Fruit fly (Drosophila melanogaster): Measurements from ENCODE around the gene Syx17.

The Syx17 gene

DNA sequence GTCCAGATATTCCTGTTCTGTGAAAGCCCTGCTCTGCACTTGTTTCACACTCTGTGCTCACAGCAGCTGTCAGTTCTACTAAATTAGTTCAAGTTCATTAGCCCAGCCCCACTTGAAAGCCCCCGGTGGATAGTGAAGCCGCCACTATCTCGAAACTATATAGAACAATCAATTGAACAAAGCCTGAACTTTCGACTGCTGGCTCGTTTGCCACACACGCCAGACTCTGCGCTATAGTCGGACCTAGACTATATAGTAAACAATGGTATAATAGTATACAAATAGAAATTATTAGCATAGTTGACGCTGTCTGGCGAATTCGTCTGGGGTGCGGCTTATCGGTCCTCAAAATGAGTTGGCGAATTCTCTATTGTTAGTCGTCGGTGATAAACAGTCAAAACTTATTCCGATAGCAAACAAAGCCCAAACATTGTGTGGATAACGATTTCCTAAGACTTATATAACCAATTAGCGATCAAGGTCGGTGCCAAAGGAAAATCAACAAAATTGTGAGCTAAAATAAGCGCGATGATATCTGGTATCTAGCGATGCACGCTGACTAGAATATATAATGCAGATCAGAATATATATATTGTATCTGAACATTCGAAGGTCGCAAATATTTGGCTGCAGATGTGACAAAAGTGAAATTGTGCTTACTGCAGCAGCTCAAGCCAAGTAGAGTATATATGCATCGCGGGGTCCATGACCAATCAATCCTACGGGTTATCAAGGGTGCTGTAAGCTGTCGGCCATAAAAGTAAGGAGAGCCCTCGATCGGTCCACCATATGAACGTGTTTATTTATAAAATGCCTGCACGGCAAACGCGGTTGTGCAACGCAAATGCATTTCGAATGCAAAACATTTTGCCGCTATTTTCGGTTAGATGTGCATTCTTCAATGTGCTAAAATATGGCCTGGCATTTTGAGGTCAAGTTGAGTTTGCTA is 12.3 kb downstream of the Syx17 start (continued):
- peak; percentile 12 for TF ChIP-seq CG18599 (GFP tag; optimal IDR thresholded peaks at IDR 0.05)
- peak; percentile 85 for TF ChIP-seq CG34376 (GFP tag; optimal IDR thresholded peaks at IDR 0.05)
- peak; percentile 75 for TF ChIP-seq sens (GFP tag)
- TF ChIP-seq Med (GFP tag): peak; percentile 72
- TF ChIP-seq Deaf1 (tag; optimal IDR thresholded peaks at IDR 0.05): no peak
- peak; percentile 63 for TF ChIP-seq CG10543 (GFP tag; optimal IDR thresholded peaks at IDR 0.05)
- TF ChIP-seq lab (GFP tag; optimal IDR thresholded peaks at IDR 0.05): peak; percentile 21

DNA sequence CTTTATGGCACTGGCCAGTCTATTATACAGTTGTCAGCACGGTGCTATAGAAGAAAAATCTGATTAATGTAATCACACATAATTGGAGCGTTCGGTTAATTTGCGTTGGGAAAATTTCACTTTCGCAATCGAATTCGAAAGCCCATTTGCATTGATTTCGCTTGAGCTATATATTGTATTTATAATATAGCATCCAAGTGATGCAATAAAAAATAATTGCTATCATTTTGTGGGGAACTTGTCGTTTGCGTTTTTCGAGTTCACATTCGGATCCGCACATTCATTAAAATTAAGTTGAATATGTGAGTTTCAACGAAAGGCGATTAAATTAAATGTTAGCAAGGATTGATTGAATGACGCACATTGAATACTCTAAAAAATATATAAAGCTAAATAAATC is 13.8 kb downstream of the Syx17 start:
- TF ChIP-seq sob (GFP tag; IDR thresholded peaks at IDR 0.05): no peak
- no peak for TF ChIP-seq Nf-YB (GFP tag; optimal IDR thresholded peaks at IDR 0.05)
- TF ChIP-seq ap (GFP tag; IDR thresholded peaks at IDR 0.05): no peak
- no peak for TF ChIP-seq Kr (GFP tag; optimal IDR thresholded peaks at IDR 0.05)
- no peak for TF ChIP-seq CG7745 (tag; optimal IDR thresholded peaks at IDR 0.05)
- TF ChIP-seq slp2 (GFP tag; optimal IDR thresholded peaks at IDR 0.05): no peak
- TF ChIP-seq Asciz (GFP tag; optimal IDR thresholded peaks at IDR 0.05): no peak
- no peak for TF ChIP-seq Awh (GFP tag; IDR thresholded peaks at IDR 0.05)

DNA sequence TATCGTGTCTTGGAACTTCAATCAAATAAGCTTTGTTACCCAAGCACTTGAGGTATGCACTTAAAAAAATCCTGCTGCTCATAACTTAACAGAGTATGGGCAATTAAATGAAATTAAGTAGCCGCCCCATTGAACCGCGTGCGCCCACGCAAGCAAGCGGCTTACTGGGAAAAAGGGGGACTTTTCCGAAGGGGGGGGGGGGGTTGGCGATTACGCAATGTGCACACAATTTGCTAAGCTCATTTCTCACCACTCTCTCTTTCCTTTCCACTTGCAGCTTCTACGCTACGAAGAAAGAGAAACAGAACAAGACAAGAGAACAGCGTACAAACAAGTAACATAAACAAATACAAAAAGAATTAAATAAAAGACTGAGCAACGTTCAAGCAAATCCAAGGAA is 14.3 kb downstream of the Syx17 start:
- TF ChIP-seq dysf (GFP tag; IDR thresholded peaks at IDR 0.05) (no peak), Ets65A (GFP tag) (peak; percentile 86), CG10274 (GFP tag; optimal IDR thresholded peaks at IDR 0.05) (no peak), BtbVII (GFP tag; optimal IDR thresholded peaks at IDR 0.05) (no peak), Hey (tag; optimal IDR thresholded peaks at IDR 0.05) (no peak), sr (GFP tag; IDR thresholded peaks at IDR 0.05) (peak; percentile 48; the same call in 1 of the 3 replicates), fd102C (GFP tag; optimal IDR thresholded peaks at IDR 0.05) (no peak), Pdp1 (GFP tag; optimal IDR thresholded peaks at IDR 0.05) (peak in 1 of 2 experiments; percentile 62)

DNA sequence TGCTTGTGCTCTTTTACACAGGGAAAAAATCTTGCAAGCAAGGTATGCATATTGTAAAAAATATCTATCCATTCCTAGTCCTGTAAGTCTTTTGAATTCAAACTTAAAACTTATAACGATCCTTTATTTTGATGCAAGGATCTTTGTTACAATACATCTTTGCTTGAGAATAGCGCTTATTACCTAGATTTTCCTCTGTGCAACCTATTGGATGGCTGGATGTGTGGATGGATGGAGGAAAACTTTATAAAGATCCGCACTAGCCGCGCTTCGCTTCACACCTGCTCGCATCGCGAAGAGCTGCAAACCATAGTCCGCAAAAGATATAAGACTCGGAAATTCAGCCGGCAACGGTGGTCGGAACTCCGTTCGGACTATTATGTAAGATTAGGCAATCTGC is 18.1 kb downstream of the Syx17 start, which contains the start of gene CG15020:
Gene CG15020 (plus strand): TSS at position 301 of the 400 bp plus-strand sequence.
- TF ChIP-seq klu (GFP tag; IDR thresholded peaks at IDR 0.05) (no peak), disco-r (GFP tag; optimal IDR thresholded peaks at IDR 0.05) (no peak), CG13624 (GFP tag; optimal IDR thresholded peaks at IDR 0.05) (no peak), Atf6 (GFP tag; IDR thresholded peaks at IDR 0.05) (no peak), CG3281 (GFP tag; optimal IDR thresholded peaks at IDR 0.05) (no peak), Pdp1 (GFP tag; optimal IDR thresholded peaks at IDR 0.05) (peak in 1 of 2 experiments; percentile 12), z (GFP tag; IDR thresholded peaks at IDR 0.05) (no peak), CG10959 (GFP tag; IDR thresholded peaks at IDR 0.05) (no peak), CG6683 (GFP tag; optimal IDR thresholded peaks at IDR 0.05) (no peak), ftz-f1 (GFP tag; optimal IDR thresholded peaks at IDR 0.05) (no peak), fd96Cb (tag; optimal IDR thresholded peaks at IDR 0.05) (no peak), scrt (GFP tag; optimal IDR thresholded peaks at IDR 0.05) (no peak), CG11504 (tag; optimal IDR thresholded peaks at IDR 0.05) (no peak), amos (GFP tag; IDR thresholded peaks at IDR 0.05; ENCODE audit: partially characterized antibody) (no peak), CG3726 (GFP tag; IDR thresholded peaks at IDR 0.05) (0 out of 3 replicates have a peak, but pooled peaks have one; percentile 12), CG12659 (GFP tag; optimal IDR thresholded peaks at IDR 0.05) (no peak), zf30C (GFP tag; optimal IDR thresholded peaks at IDR 0.05) (no peak)
